Fruit fly (Drosophila melanogaster) whole organism, wandering third instar larva: Measurements from ENCODE around the gene Taf3.
A peak's percentile ranks its signal among the peaks of the same experiment; 100 is the strongest.

ENCODE experiments used
- Abd-B ChIP-seq: fragments of >200 bp; optimal IDR thresholded peaks from 2 replicates; lab custom pipeline; 2017; ENCODE audit warnings: missing biosample characterization, missing genetic modification characterization
- CG32264 ChIP-seq: fragments of 200-800 bp; sonication (Bioruptor generic); optimal IDR thresholded peaks from 2 replicates; lab custom pipeline; 2016; ENCODE audit warnings: missing biosample characterization, missing genetic modification characterization
- CrebA ChIP-seq: fragments of 200-800 bp; sonication (Bioruptor generic); optimal IDR thresholded peaks from 2 replicates; lab custom pipeline; 2016; ENCODE audit warnings: missing biosample characterization, mild to moderate bottlenecking, missing genetic modification characterization, borderline replicate concordance
- Dfd ChIP-seq: fragments of >200 bp; optimal IDR thresholded peaks from 2 replicates; lab custom pipeline; 2017; ENCODE audit warnings: missing biosample characterization, missing genetic modification characterization
- Dif ChIP-seq: fragments of 200-275, 200-300 bp; sonication (Bioruptor generic); optimal IDR thresholded peaks from 2 replicates; lab custom pipeline; 2018; ENCODE audit warnings: missing biosample characterization, missing genetic modification characterization; ENCODE audit not compliant: partially characterized antibody
- HLH106 ChIP-seq: fragments of 200-800 bp; optimal IDR thresholded peaks from 3 replicates; lab custom pipeline; 2019; ENCODE audit warnings: missing biosample characterization, mild to moderate bottlenecking, missing genetic modification characterization, moderate library complexity
- Hnf4 ChIP-seq: fragments of 200-800 bp; sonication (Bioruptor generic); optimal IDR thresholded peaks from 2 replicates; lab custom pipeline; 2016; ENCODE audit warnings: missing biosample characterization, mild to moderate bottlenecking, missing genetic modification characterization
- Hr78 ChIP-seq: fragments of >200 bp; optimal IDR thresholded peaks from 2 replicates; lab custom pipeline; 2017; ENCODE audit warnings: missing biosample characterization, missing genetic modification characterization
- Jra ChIP-seq: sonication (Bioruptor generic); optimal IDR thresholded peaks from 2 replicates; lab custom pipeline; 2016; ENCODE audit warnings: missing biosample characterization, missing genetic modification characterization
- Mio ChIP-seq: sonication (Bioruptor generic); optimal IDR thresholded peaks from 2 replicates; lab custom pipeline; 2016; ENCODE audit warnings: missing biosample characterization, missing genetic modification characterization
- Myc ChIP-seq: fragments of >200 bp; optimal IDR thresholded peaks from 2 replicates; lab custom pipeline; 2017
- N ChIP-seq: fragments of >200 bp; optimal IDR thresholded peaks from 2 replicates; lab custom pipeline; 2018; ENCODE audit warnings: missing biosample characterization, missing external identifiers, missing genetic modification characterization
- OdsH ChIP-seq: fragments of 200-800 bp; sonication (Bioruptor generic); optimal IDR thresholded peaks from 2 replicates; lab custom pipeline; 2016; ENCODE audit warnings: missing biosample characterization, mild to moderate bottlenecking, missing genetic modification characterization
- Rel ChIP-seq, 2 experiments: fragments of 200-800 bp; sonication (Bioruptor generic) in 1 of 2; optimal IDR thresholded peaks; 2 replicates in 1 of 2; 3 replicates in 1 of 2; lab custom pipeline; 2016 to 2019; ENCODE audit warnings: mild to moderate bottlenecking in 2 of 2, missing biosample characterization in 2 of 2, missing genetic modification characterization in 2 of 2, moderate library complexity in 1 of 2
- Vsx2 ChIP-seq: fragments of 200-300, 225-300 bp; sonication (Bioruptor generic); optimal IDR thresholded peaks from 2 replicates; lab custom pipeline; 2018; ENCODE audit warnings: missing biosample characterization, missing genetic modification characterization; ENCODE audit not compliant: partially characterized antibody
- brk ChIP-seq: fragments of 200-800 bp; sonication (Bioruptor generic); optimal IDR thresholded peaks from 2 replicates; lab custom pipeline; 2016; ENCODE audit warnings: missing biosample characterization, mild to moderate bottlenecking, missing genetic modification characterization
- dl ChIP-seq, 2 experiments: fragments of 175-275, 200-275 bp in 1 of 2; fragments of 200-275 bp in 1 of 2; sonication (Bioruptor generic); optimal IDR thresholded peaks; lab custom pipeline; 2018; ENCODE audit warnings: mild to moderate bottlenecking in 2 of 2, missing biosample characterization in 2 of 2, missing genetic modification characterization in 2 of 2, moderate library complexity in 2 of 2; ENCODE audit not compliant: partially characterized antibody in 2 of 2, insufficient read depth in 1 of 2
- dmrt93B ChIP-seq: fragments of 200-800 bp; sonication (Bioruptor generic); optimal IDR thresholded peaks from 2 replicates; lab custom pipeline; 2018; ENCODE audit warnings: missing biosample characterization, mild to moderate bottlenecking, missing genetic modification characterization
- dsf ChIP-seq: sonication (Bioruptor generic); optimal IDR thresholded peaks from 2 replicates; lab custom pipeline; 2016; ENCODE audit warnings: missing biosample characterization, missing genetic modification characterization, borderline replicate concordance
- fru ChIP-seq: fragments of 200-800 bp; sonication (Bioruptor generic); optimal IDR thresholded peaks from 3 replicates; lab custom pipeline; 2016; ENCODE audit warnings: missing biosample characterization, mild to moderate bottlenecking, missing genetic modification characterization
- h ChIP-seq: fragments of 200-800 bp; sonication (Bioruptor generic); optimal IDR thresholded peaks from 3 replicates; lab custom pipeline; 2016; ENCODE audit warnings: missing biosample characterization, mild to moderate bottlenecking, missing genetic modification characterization
- jim ChIP-seq: fragments of 175-275, 200-325 bp; sonication (Bioruptor generic); optimal IDR thresholded peaks from 2 replicates; lab custom pipeline; 2016; ENCODE audit warnings: missing biosample characterization, mild to moderate bottlenecking, missing genetic modification characterization
- psq ChIP-seq: fragments of 200-800 bp; sonication (Bioruptor generic); optimal IDR thresholded peaks from 3 replicates; lab custom pipeline; 2017; ENCODE audit warnings: missing biosample characterization, mild to moderate bottlenecking, missing genetic modification characterization, moderate library complexity
- rgr ChIP-seq: fragments of 200-800 bp; sonication (Bioruptor generic); optimal IDR thresholded peaks from 3 replicates; lab custom pipeline; 2016; ENCODE audit warnings: missing biosample characterization, mild to moderate bottlenecking, missing genetic modification characterization
- sage ChIP-seq: fragments of 200-800 bp; sonication (Bioruptor generic); optimal IDR thresholded peaks from 2 replicates; lab custom pipeline; 2016; ENCODE audit warnings: missing biosample characterization, mild to moderate bottlenecking, missing genetic modification characterization
- sv ChIP-seq: fragments of 200-800 bp; sonication (Bioruptor generic); optimal IDR thresholded peaks from 3 replicates; lab custom pipeline; 2016; ENCODE audit warnings: missing biosample characterization, missing genetic modification characterization
- tai ChIP-seq: sonication (Bioruptor generic); optimal IDR thresholded peaks from 2 replicates; lab custom pipeline; 2016; ENCODE audit warnings: missing biosample characterization, missing genetic modification characterization
- usp ChIP-seq: fragments of >200 bp; optimal IDR thresholded peaks from 2 replicates; lab custom pipeline; 2017; ENCODE audit warnings: missing biosample characterization, missing genetic modification characterization
- woc ChIP-seq: sonication (Bioruptor generic); optimal IDR thresholded peaks from 2 replicates; lab custom pipeline; 2016; ENCODE audit warnings: missing biosample characterization, mild to moderate bottlenecking, missing genetic modification characterization

Gene Taf3

DNA sequence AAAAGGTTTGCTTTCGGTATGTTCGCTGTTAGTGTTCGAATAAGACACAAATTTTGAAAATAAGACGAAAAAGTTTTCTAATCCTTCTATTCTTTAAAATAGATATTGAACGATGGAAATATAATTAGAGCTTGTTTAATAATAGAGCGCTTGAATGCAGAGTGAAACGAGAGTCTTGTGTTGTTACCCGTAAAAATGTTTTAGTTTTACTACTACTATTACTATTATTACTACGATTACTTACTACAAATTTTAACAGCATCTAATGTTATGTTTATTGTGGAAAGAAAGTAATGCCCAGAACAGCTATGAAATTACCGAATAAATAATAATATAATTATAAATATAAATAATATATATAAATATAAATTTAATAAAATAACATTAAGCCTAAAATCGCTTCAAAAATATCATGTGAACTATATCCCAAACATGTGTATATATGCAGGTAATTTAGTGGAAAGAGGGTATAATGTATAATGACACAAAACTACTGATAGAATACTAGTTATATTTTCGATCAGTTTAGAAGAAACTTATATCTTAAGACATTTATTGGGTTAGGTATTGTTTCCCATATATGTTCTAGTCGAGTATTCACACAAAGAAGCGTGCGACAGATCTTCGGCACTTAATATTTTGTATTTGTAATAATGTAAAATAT is 480 bp upstream of the Taf3 start, which contains the start of gene CG33941:
Gene CG33941 (plus strand): TSS at position 522 of the 664 bp plus-strand sequence.
- TF ChIP-seq CG32264 (no peak), Hnf4 (GFP tag; lab: Kevin White, UChicago) (no peak), Myc (lab: Kevin White, UChicago) (peak; percentile 22), fru (GFP tag; lab: Kevin White, UChicago) (no peak), N (peak; percentile 47)

DNA sequence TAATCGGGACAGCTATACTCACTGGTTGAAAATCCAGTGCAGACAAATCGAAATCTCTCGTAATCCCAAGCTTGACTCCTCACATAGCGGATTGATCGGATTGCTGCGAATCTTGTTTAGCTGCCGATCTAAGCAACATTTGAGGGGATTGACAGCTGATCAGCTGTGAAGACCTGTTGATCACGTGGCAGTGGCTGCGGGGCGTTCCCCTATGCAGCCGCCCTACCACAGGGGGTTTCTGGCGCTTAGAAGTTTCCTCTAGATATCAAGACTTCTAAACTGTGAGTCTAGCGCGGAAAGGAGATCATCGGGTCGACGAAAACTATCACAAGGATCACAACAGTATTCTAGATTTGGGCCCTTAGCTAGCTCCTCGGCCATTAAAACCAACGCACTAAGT is 8.0 kb downstream of the Taf3 start:
- no peak for TF ChIP-seq Dif (GFP tag; lab: Kevin White, UChicago)
- TF ChIP-seq Abd-B (GFP tag; lab: Kevin White, UChicago), result no peak
- no peak for TF ChIP-seq sv (GFP tag; lab: Kevin White, UChicago)
- TF ChIP-seq psq (GFP tag; lab: Kevin White, UChicago), result no peak
- no peak for TF ChIP-seq Dfd (GFP tag; lab: Kevin White, UChicago)
- no peak for TF ChIP-seq tai (GFP tag; lab: Kevin White, UChicago)
- TF ChIP-seq Hr78, result no peak
- no peak for TF ChIP-seq Mio
- TF ChIP-seq CrebA, result no peak
- TF ChIP-seq woc, result no peak
- no peak for TF ChIP-seq Hnf4 (GFP tag; lab: Kevin White, UChicago)
- no peak for TF ChIP-seq Vsx2 (GFP tag; lab: Kevin White, UChicago)
- TF ChIP-seq OdsH, result no peak

DNA sequence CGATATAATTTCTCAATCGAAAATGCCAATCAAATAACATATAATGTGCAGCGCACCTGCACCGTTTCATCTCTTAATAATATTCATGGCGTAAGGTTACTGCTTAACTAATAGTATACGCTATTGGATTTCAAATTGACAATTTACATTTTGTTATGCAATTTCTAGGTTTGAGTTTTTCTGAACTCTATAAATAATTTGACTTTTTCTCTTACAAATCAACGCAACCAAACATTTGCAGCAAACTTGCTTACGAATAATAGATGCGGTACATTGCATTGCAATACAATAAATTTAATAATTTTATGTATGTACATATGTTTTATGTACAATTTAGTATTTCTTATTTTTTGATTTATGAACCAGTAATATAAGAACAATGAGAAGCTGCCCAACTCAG is 13.3 kb downstream of the Taf3 start:
- TF ChIP-seq CG32264, result no peak
- no peak for TF ChIP-seq dsf (GFP tag; lab: Kevin White, UChicago)
- TF ChIP-seq Vsx2 (GFP tag; lab: Kevin White, UChicago), result no peak
- TF ChIP-seq Abd-B (GFP tag; lab: Kevin White, UChicago), result no peak
- TF ChIP-seq jim, result no peak
- no peak for TF ChIP-seq Dif (GFP tag; lab: Kevin White, UChicago)
- no peak for TF ChIP-seq Jra (GFP tag; lab: Kevin White, UChicago)
- no peak for TF ChIP-seq rgr (GFP tag; lab: Kevin White, UChicago)
- no peak for TF ChIP-seq psq (GFP tag; lab: Kevin White, UChicago)
- no peak for TF ChIP-seq Rel (GFP tag; optimal IDR thresholded peaks at IDR 0.05; lab: Kevin White, UChicago)
- TF ChIP-seq Rel (tag; optimal IDR thresholded peaks at IDR 0.05; lab: Kevin White, UChicago), result no peak
- TF ChIP-seq Hr78, result no peak
- TF ChIP-seq dmrt93B (GFP tag; lab: Kevin White, UChicago), result no peak
- TF ChIP-seq h (GFP tag; lab: Kevin White, UChicago), result no peak

DNA sequence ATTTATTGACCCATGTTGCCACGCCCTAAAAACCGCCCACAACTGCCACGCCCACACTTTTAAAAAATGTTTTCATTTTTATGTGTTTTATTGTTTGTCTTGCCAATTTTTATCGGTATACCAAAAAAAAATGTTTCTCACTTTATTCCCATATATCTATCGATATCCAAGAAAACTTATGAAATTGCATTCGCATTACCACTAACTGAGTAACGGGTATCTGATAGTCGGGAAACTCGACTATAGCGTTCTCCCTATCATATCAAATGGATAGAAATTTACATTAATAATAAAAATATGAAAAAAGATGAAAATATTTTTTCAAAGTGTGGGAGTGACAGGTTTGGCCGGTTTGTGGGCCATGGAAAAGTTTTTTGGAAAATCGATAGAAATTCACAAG is 17.6 kb downstream of the Taf3 start:
- no peak for TF ChIP-seq HLH106

DNA sequence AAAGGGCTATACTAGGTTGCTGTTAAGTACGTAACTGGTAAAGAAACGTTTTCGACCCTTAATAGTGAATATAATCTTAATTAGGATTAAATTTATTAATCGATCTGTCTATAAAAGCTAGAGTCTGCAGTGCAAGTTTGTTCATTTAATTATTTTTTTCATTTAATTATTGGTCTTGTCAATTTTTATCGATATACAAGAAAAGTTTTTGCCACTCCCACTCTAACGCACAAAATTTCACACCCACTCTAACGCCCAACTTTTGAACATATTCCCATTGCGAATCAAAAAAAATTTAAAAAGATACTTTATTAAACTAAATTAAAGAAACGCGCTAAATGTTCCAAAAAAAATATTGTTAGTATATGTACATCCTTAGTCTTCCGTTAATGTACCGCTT is 18.5 kb downstream of the Taf3 start:
- no peak for TF ChIP-seq brk
- TF ChIP-seq psq (GFP tag; lab: Kevin White, UChicago), result no peak
- TF ChIP-seq Dfd (GFP tag; lab: Kevin White, UChicago), result no peak
- TF ChIP-seq Abd-B (GFP tag; lab: Kevin White, UChicago), result no peak
- TF ChIP-seq CG32264, result no peak
- no peak for TF ChIP-seq Vsx2 (GFP tag; lab: Kevin White, UChicago)
- no peak for TF ChIP-seq Dif (GFP tag; lab: Kevin White, UChicago)
- TF ChIP-seq N, result no peak
- no peak for TF ChIP-seq Jra (GFP tag; lab: Kevin White, UChicago)

DNA sequence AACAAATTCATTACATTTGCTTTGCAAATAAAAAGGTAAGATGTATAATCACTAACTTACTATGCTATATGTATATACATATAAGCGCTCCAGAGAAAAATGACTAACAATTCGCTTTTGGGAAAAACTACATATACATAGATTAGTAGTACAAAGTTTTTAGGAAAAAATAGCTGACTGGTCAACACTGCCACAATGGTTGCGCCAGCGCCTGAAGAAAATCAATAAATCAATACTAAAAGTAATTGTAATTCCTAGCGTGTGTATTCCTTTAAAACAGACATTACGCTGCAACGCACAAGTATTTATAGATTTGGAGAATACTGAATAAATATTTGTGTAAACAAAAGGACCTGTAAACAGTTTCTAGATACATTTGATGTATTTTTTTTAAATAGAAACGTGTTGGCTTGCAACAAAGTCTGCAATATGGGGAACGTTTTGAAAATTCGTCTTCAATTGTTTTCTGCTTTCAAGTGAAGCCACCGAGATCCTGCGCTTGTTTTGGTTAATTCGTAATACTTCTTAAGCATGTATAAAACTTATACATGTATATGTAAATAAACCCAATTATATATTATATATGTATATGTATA is 20.6 kb downstream of the Taf3 start:
- peak; percentile 10 for TF ChIP-seq sage
- peak; percentile 33 for TF ChIP-seq woc
- no peak for TF ChIP-seq dl (GFP tag; optimal IDR thresholded peaks at IDR 0.05; lab: Kevin White, UChicago; ENCODE audit: insufficient read depth in 1 of 2, partially characterized antibody in 2 of 2)
- no peak for TF ChIP-seq HLH106
- TF ChIP-seq CrebA, result no peak
- TF ChIP-seq usp, result no peak
- peak; percentile 53 for TF ChIP-seq Myc (lab: Kevin White, UChicago)
